Worm (Caenorhabditis elegans) whole organism, L4 larva: ENCODE measurements around the gene rga-4.

Experiments used
- F26F4.8 ChIP-seq: fragments of 200-800 bp; sonication (Bioruptor generic); conservative IDR thresholded peaks from 2 replicates; pipeline ENCODE4 v1.3.6; 2022; ENCODE audit warnings: missing genetic modification characterization, missing compliant biosample characterization
- T20F7.1 ChIP-seq: fragments of 200-800 bp; sonication (Bioruptor generic); optimal IDR thresholded peaks from 2 replicates; lab custom pipeline; 2018; ENCODE audit warnings: mild to moderate bottlenecking, missing genetic modification characterization, missing compliant biosample characterization
- T26A8.4 ChIP-seq: fragments of 200-800 bp; sonication (Bioruptor generic); IDR thresholded peaks from 2 replicates; pipeline ENCODE4 v1.3.6; 2022; ENCODE audit warnings: missing genetic modification characterization, missing compliant biosample characterization
- Y105C5A.15 ChIP-seq: fragments of 200-800 bp; sonication (Bioruptor generic); IDR thresholded peaks from 2 replicates; pipeline ENCODE4 v1.3.6; 2022; ENCODE audit warnings: missing genetic modification characterization, missing compliant biosample characterization
- Y48G9A.11 ChIP-seq: fragments of 200-800 bp; sonication (Bioruptor generic); IDR thresholded peaks from 2 replicates; pipeline ENCODE4 v1.3.6; 2022; ENCODE audit warnings: missing genetic modification reagents, missing genetic modification characterization, missing compliant biosample characterization
- Y5F2A.4 ChIP-seq: fragments of 200-800 bp; sonication (Bioruptor generic); optimal IDR thresholded peaks from 2 replicates; lab custom pipeline; 2018; ENCODE audit warnings: mild to moderate bottlenecking, missing genetic modification characterization, missing compliant biosample characterization
- Y75B8A.6 ChIP-seq: fragments of 200-800 bp; sonication (Bioruptor generic); IDR thresholded peaks from 2 replicates; pipeline ENCODE4 v1.3.6; 2022; ENCODE audit warnings: missing genetic modification reagents, missing genetic modification characterization, missing compliant biosample characterization
- aha-1 ChIP-seq: fragments of 150-350 bp; peaks from one replicate; lab custom pipeline; 2014; ENCODE audit warnings: missing biosample characterization, missing genetic modification characterization
- attf-4 ChIP-seq: sonication (generic microtip); optimal IDR thresholded peaks from 3 replicates; lab custom pipeline; 2017; ENCODE audit warnings: missing biosample characterization, missing genetic modification characterization
- ceh-20 ChIP-seq: fragments of 200-800 bp; sonication (Bioruptor generic); IDR thresholded peaks from 2 replicates; pipeline ENCODE4 v1.3.6; 2022; ENCODE audit warnings: missing genetic modification reagents, missing genetic modification characterization, missing compliant biosample characterization
- ceh-32 ChIP-seq: sonication (generic microtip); optimal IDR thresholded peaks from 2 replicates; lab custom pipeline; 2016; ENCODE audit warnings: mild to moderate bottlenecking, missing genetic modification characterization, missing compliant biosample characterization; ENCODE audit not compliant: poor library complexity
- ceh-62 ChIP-seq: sonication (generic microtip); optimal IDR thresholded peaks from 2 replicates; lab custom pipeline; 2017; ENCODE audit warnings: missing biosample characterization, missing genetic modification characterization
- daf-8 ChIP-seq: fragments of 200-800 bp; sonication (Bioruptor generic); IDR thresholded peaks from 2 replicates; pipeline ENCODE4 v1.3.6; 2022; ENCODE audit warnings: missing genetic modification characterization, missing compliant biosample characterization
- dmd-6 ChIP-seq: fragments of 200-800 bp; sonication (Bioruptor generic); IDR thresholded peaks from 2 replicates; pipeline ENCODE4 v1.3.6; 2022; ENCODE audit warnings: missing genetic modification reagents, missing genetic modification characterization, missing compliant biosample characterization
- dmd-8 ChIP-seq: fragments of 200-800 bp; sonication (Bioruptor generic); IDR thresholded peaks from 2 replicates; pipeline ENCODE4 v1.3.6; 2022; ENCODE audit warnings: missing genetic modification characterization, missing compliant biosample characterization
- dpl-1 ChIP-seq: fragments of 150-350 bp; optimal IDR thresholded peaks from 2 replicates; lab custom pipeline; 2014; ENCODE audit warnings: missing biosample characterization, missing genetic modification reagents, missing genetic modification characterization
- hif-1 ChIP-seq, 2 experiments: sonication (generic microtip); optimal IDR thresholded peaks; 2 replicates each; lab custom pipeline; 2016 to 2017; ENCODE audit warnings: missing compliant biosample characterization in 2 of 2, missing genetic modification characterization in 2 of 2, missing genetic modification reagents in 2 of 2, missing genotype in 2 of 2, mild to moderate bottlenecking in 1 of 2
- hmg-1.1 ChIP-seq: fragments of 200-800 bp; sonication (Bioruptor generic); IDR thresholded peaks from 2 replicates; pipeline ENCODE4 v1.3.6; 2022; ENCODE audit warnings: missing genetic modification reagents, missing genetic modification characterization, missing compliant biosample characterization
- jun-1 ChIP-seq: fragments of 150-350 bp; optimal IDR thresholded peaks from 2 replicates; lab custom pipeline; 2014; ENCODE audit warnings: missing biosample characterization, missing genetic modification reagents, missing genetic modification characterization
- lin-39 ChIP-seq: fragments of 150-350 bp; optimal IDR thresholded peaks from 2 replicates; lab custom pipeline; 2014; ENCODE audit warnings: missing biosample characterization, missing genetic modification reagents, missing genetic modification characterization
- lir-3 ChIP-seq: sonication (generic microtip); optimal IDR thresholded peaks from 2 replicates; lab custom pipeline; 2016; ENCODE audit warnings: mild to moderate bottlenecking, missing genetic modification characterization, missing compliant biosample characterization
- mdl-1 ChIP-seq, 2 experiments: fragments of 150-350 bp in 1 of 2; sonication (generic microtip) in 1 of 2; optimal IDR thresholded peaks; 2 replicates each; lab custom pipeline; 2014 to 2017; ENCODE audit warnings: missing biosample characterization in 2 of 2, missing genetic modification characterization in 2 of 2
- mes-2 ChIP-seq: sonication (generic microtip); optimal IDR thresholded peaks from 2 replicates; lab custom pipeline; 2016; ENCODE audit warnings: missing genotype, mild to moderate bottlenecking, missing genetic modification characterization, missing compliant biosample characterization; ENCODE audit not compliant: poor library complexity, severe bottlenecking
- mxl-2 ChIP-seq: fragments of 200-800 bp; sonication (Bioruptor generic); conservative IDR thresholded peaks from 2 replicates; pipeline ENCODE4 v1.3.6; 2022; ENCODE audit warnings: missing genetic modification reagents, missing genetic modification characterization, missing compliant biosample characterization
- nhr-11 ChIP-seq: fragments of 150-350 bp; optimal IDR thresholded peaks from 2 replicates; lab custom pipeline; 2014; ENCODE audit warnings: missing biosample characterization, missing genetic modification characterization
- nhr-28 ChIP-seq: fragments of 150-350 bp; optimal IDR thresholded peaks from 2 replicates; lab custom pipeline; 2014; ENCODE audit warnings: missing biosample characterization, missing genetic modification characterization
- pha-4 ChIP-seq, 2 experiments: fragments of 150-350 bp in 1 of 2; fragments of 200-800 bp in 1 of 2; sonication (Bioruptor generic) in 1 of 2; IDR thresholded peaks in 1 of 2; optimal IDR thresholded peaks in 1 of 2; 2 replicates each; pipeline versions ENCODE4 v1.3.6 to Lab custom; 2014 to 2022; ENCODE audit warnings: missing genetic modification characterization in 2 of 2, missing genetic modification reagents in 2 of 2, missing biosample characterization in 1 of 2, missing compliant biosample characterization in 1 of 2
- pqm-1 ChIP-seq: sonication (generic microtip); optimal IDR thresholded peaks from 2 replicates; lab custom pipeline; 2017; ENCODE audit warnings: missing biosample characterization, missing genetic modification characterization
- sdz-12 ChIP-seq: fragments of 200-800 bp; sonication (Bioruptor generic); optimal IDR thresholded peaks from 2 replicates; lab custom pipeline; 2018; ENCODE audit warnings: mild to moderate bottlenecking, missing genetic modification characterization, missing compliant biosample characterization
- set-16 ChIP-seq: fragments of 200-800 bp; sonication (Bioruptor generic); IDR thresholded peaks from 2 replicates; pipeline ENCODE4 v1.3.6; 2022; ENCODE audit warnings: missing genetic modification reagents, missing genetic modification characterization, missing compliant biosample characterization
- unc-130 ChIP-seq: sonication (generic microtip); optimal IDR thresholded peaks from 2 replicates; lab custom pipeline; 2016; ENCODE audit warnings: missing genetic modification reagents, missing genetic modification characterization, missing compliant biosample characterization
- unc-39 ChIP-seq: sonication (generic microtip); optimal IDR thresholded peaks from 2 replicates; lab custom pipeline; 2017; ENCODE audit warnings: missing biosample characterization, missing genetic modification characterization
- unc-62 ChIP-seq, 3 experiments: fragments of 150-350 bp in 1 of 3; sonication (generic microtip); optimal IDR thresholded peaks in 2 of 3; peaks in 1 of 3; 1 replicate in 1 of 3; 2 replicates in 2 of 3; lab custom pipeline; 2014 to 2017; ENCODE audit warnings: missing biosample characterization in 3 of 3, missing genetic modification characterization in 3 of 3, missing genetic modification reagents in 3 of 3, missing genotype in 1 of 3
- zfp-2 ChIP-seq: sonication (generic microtip); optimal IDR thresholded peaks from 2 replicates; lab custom pipeline; 2016; ENCODE audit warnings: mild to moderate bottlenecking, missing genetic modification characterization, missing compliant biosample characterization
- ztf-7 ChIP-seq: fragments of 150-350 bp; optimal IDR thresholded peaks from 2 replicates; lab custom pipeline; 2014; ENCODE audit warnings: missing biosample characterization, missing genetic modification characterization

The rga-4 gene

ce11 chrV:1362027-1362426 lies 21.0 kb downstream of the rga-4 start:
- TF ChIP-seq set-16 (GFP tag; lab: Robert Waterston, UW) (no peak), ztf-7 (no peak), unc-130 (no peak), pqm-1 (no peak), dmd-8 (GFP tag; lab: Robert Waterston, UW) (no peak), sdz-12 (GFP tag; lab: Kevin White, UChicago) (no peak), unc-62 (GFP tag; optimal IDR thresholded peaks at IDR 0.05 in 1 of 2; lab: Kevin White, UChicago) (no peak), unc-62 (tag; optimal IDR thresholded peaks at IDR 0.05; lab: Kevin White, UChicago) (no peak), hif-1 (tag; optimal IDR thresholded peaks at IDR 0.05; lab: Kevin White, UChicago) (no peak), mxl-2 (no peak), Y48G9A.11 (GFP tag; lab: Robert Waterston, UW) (no peak), attf-4 (tag; lab: Kevin White, UChicago) (no peak), ceh-32 (tag; lab: Kevin White, UChicago) (no peak), lir-3 (tag; lab: Kevin White, UChicago) (no peak)

- TF ChIP-seq aha-1 (tag; lab: Kevin White, UChicago) (peak; percentile 36), Y75B8A.6 (no peak), F26F4.8 (GFP tag; lab: Robert Waterston, UW) (no peak)
Observed at ce11 chrV:1358051-1358450, 25.0 kb downstream of the rga-4 start, which contains the start of gene Y75B7AL.2. TSS of gene Y75B7AL.2 (minus strand) at chrV:1358151.

ce11 chrV:1355297-1355696 lies 27.8 kb downstream of the rga-4 start:
- no peak for TF ChIP-seq daf-8 (GFP tag; lab: Robert Waterston, UW)
- no peak for TF ChIP-seq Y105C5A.15 (GFP tag; lab: Robert Waterston, UW)
- TF ChIP-seq ceh-62 (tag; lab: Kevin White, UChicago): no peak
- no peak for TF ChIP-seq unc-39 (tag; lab: Kevin White, UChicago)
- TF ChIP-seq hif-1 (tag; optimal IDR thresholded peaks at IDR 0.05; lab: Kevin White, UChicago): no peak
- no peak for TF ChIP-seq dpl-1
- no peak for TF ChIP-seq jun-1 (tag; lab: Kevin White, UChicago)
- TF ChIP-seq lin-39 (tag; lab: Kevin White, UChicago): no peak
- no peak for TF ChIP-seq pha-4 (GFP tag; IDR thresholded peaks at IDR 0.05; lab: Robert Waterston, UW)
- TF ChIP-seq pha-4 (tag; optimal IDR thresholded peaks at IDR 0.05; lab: Kevin White, UChicago): no peak
- TF ChIP-seq mes-2 (tag; lab: Kevin White, UChicago): no peak
- no peak for TF ChIP-seq dmd-6 (GFP tag; lab: Robert Waterston, UW)
- no peak for TF ChIP-seq zfp-2 (tag; lab: Kevin White, UChicago)
- no peak for TF ChIP-seq nhr-11
- TF ChIP-seq nhr-28: no peak
- TF ChIP-seq T26A8.4 (GFP tag; lab: Robert Waterston, UW): no peak
- no peak for TF ChIP-seq lir-3 (tag; lab: Kevin White, UChicago)
- no peak for TF ChIP-seq T20F7.1 (GFP tag; lab: Kevin White, UChicago)

- TF ChIP-seq unc-39 (tag; lab: Kevin White, UChicago) (no peak), ceh-20 (GFP tag; lab: Robert Waterston, UW) (no peak), T26A8.4 (GFP tag; lab: Robert Waterston, UW) (no peak), mdl-1 (tag; optimal IDR thresholded peaks at IDR 0.05; lab: Kevin White, UChicago) (no peak), hmg-1.1 (GFP tag; lab: Robert Waterston, UW) (no peak), Y5F2A.4 (GFP tag; lab: Kevin White, UChicago) (no peak)
Observed at ce11 chrV:1352321-1352720, 30.7 kb downstream of the rga-4 start.
